Fruit fly (Drosophila melanogaster): ENCODE results near the gene bowl.

The bowl gene

DNA sequence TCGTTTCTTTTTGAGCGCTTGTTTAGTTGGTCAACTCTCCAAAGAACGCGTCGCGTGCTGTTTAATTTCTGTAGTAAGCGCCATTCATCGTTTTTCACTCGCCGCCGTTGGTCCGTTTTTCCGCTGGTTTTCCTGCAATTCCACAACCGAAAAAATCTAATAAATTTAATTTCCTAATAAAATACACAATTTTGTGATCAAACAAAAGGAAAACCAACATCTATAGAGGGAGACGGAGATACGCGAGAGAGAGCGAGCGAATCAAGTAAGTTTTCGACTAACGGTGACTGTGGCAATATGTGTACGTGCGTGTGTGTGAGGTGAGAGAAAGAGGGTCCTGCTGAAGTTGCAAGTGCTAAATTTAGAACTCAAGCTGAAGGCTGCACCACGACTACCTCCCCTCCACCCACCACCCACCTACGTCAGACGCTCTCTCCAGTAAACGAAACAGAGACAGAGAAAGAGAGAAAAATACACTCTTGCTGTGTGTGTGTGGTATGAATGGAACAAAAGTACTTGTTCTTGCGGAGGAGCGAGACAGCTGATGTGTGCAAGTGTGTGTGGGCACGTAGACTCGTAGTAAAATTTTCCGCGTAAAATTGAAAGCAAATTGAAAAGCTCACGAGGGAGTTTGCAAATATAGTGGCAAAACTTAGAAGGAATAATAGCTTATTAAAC, 32.1 kb downstream of the bowl start, which contains the start of gene Reph (continued):
- no peak for TF ChIP-seq Dek (tag; optimal IDR thresholded peaks at IDR 0.05)
- peak; percentile 59 for TF ChIP-seq cwo (GFP tag; optimal IDR thresholded peaks at IDR 0.05)
- TF ChIP-seq pb (GFP tag; optimal IDR thresholded peaks at IDR 0.05) = no peak
- TF ChIP-seq CG6654 (GFP tag; optimal IDR thresholded peaks at IDR 0.05) = no peak
- no peak for TF ChIP-seq org-1 (GFP tag; optimal IDR thresholded peaks at IDR 0.05)
- TF ChIP-seq dm (GFP tag; optimal IDR thresholded peaks at IDR 0.05) = no peak
- no peak for TF ChIP-seq Sry-β (GFP tag; optimal IDR thresholded peaks at IDR 0.05)
- TF ChIP-seq CG9817 (tag; optimal IDR thresholded peaks at IDR 0.05) = no peak
- no peak for TF ChIP-seq sim (GFP tag; IDR thresholded peaks at IDR 0.05)
- peak; percentile 45 for TF ChIP-seq pfk (GFP tag; optimal IDR thresholded peaks at IDR 0.05)
- peak; percentile 27 for TF ChIP-seq nerfin-1 (tag; optimal IDR thresholded peaks at IDR 0.05)
- TF ChIP-seq MBD-R2 (GFP tag; IDR thresholded peaks at IDR 0.05) = peak; percentile 23; the same call in 1 of the 2 replicates
- no peak for TF ChIP-seq CG4820 (GFP tag; optimal IDR thresholded peaks at IDR 0.05)
- no peak for TF ChIP-seq CG13123 (GFP tag; optimal IDR thresholded peaks at IDR 0.05)
- TF ChIP-seq Fer2 (tag; optimal IDR thresholded peaks at IDR 0.05) = no peak
- TF ChIP-seq fru (optimal IDR thresholded peaks at IDR 0.05) = no peak
- peak; percentile 45; the same call in 1 of the 2 replicates for TF ChIP-seq CG32532 (GFP tag; IDR thresholded peaks at IDR 0.05)
- peak; percentile 54 for TF ChIP-seq Rfx (GFP tag; IDR thresholded peaks at IDR 0.05)
- TF ChIP-seq CG1529 (GFP tag; optimal IDR thresholded peaks at IDR 0.05) = no peak
- TF ChIP-seq CG12942 (GFP tag; optimal IDR thresholded peaks at IDR 0.05) = no peak
- no peak for TF ChIP-seq CG17568 (GFP tag; optimal IDR thresholded peaks at IDR 0.05)
- no peak for TF ChIP-seq salm (tag; optimal IDR thresholded peaks at IDR 0.05)
- TF ChIP-seq Oli (tag; optimal IDR thresholded peaks at IDR 0.05) = no peak
- no peak for TF ChIP-seq E2f1 (GFP tag; IDR thresholded peaks at IDR 0.05)
- TF ChIP-seq CG2712 (tag; optimal IDR thresholded peaks at IDR 0.05) = no peak
- no peak for TF ChIP-seq CG43689 (GFP tag; IDR thresholded peaks at IDR 0.05)
- no peak for TF ChIP-seq CG10366 (GFP tag; IDR thresholded peaks at IDR 0.05)
- 0 out of 2 replicates have a peak, but pooled peaks have one; percentile 34 for TF ChIP-seq hbn (GFP tag; IDR thresholded peaks at IDR 0.05; ENCODE audit: partially characterized antibody)
- no peak for TF ChIP-seq insv (GFP tag; optimal IDR thresholded peaks at IDR 0.05)
- TF ChIP-seq Adf1 (GFP tag; IDR thresholded peaks at IDR 0.05) = peak; percentile 68; the same call in 1 of the 2 replicates
- peak; percentile 26 for TF ChIP-seq sd (tag; optimal IDR thresholded peaks at IDR 0.05)
- TF ChIP-seq Hr3 (GFP tag; optimal IDR thresholded peaks at IDR 0.05) = no peak
- TF ChIP-seq CG10431 (GFP tag; optimal IDR thresholded peaks at IDR 0.05) = no peak
- TF ChIP-seq CG6272 (GFP tag; IDR thresholded peaks at IDR 0.05) = no peak
- no peak for TF ChIP-seq ftz-f1 (GFP tag; optimal IDR thresholded peaks at IDR 0.05)
- TF ChIP-seq phol (tag; optimal IDR thresholded peaks at IDR 0.05) = no peak
- no peak for TF ChIP-seq CG12744 (GFP tag; optimal IDR thresholded peaks at IDR 0.05)
- TF ChIP-seq PHDP (tag; optimal IDR thresholded peaks at IDR 0.05) = no peak
- TF ChIP-seq Asciz (GFP tag; optimal IDR thresholded peaks at IDR 0.05) = no peak
- no peak for TF ChIP-seq pum (GFP tag; optimal IDR thresholded peaks at IDR 0.05)
- TF ChIP-seq CG6813 (GFP tag; optimal IDR thresholded peaks at IDR 0.05) = peak; percentile 22
- TF ChIP-seq lilli (GFP tag; optimal IDR thresholded peaks at IDR 0.05) = no peak
- TF ChIP-seq CG32772 (GFP tag; IDR thresholded peaks at IDR 0.05) = no peak
- TF ChIP-seq CG8924 (tag; optimal IDR thresholded peaks at IDR 0.05) = no peak
- TF ChIP-seq chn (GFP tag; optimal IDR thresholded peaks at IDR 0.05) = peak; percentile 57
- TF ChIP-seq grau (tag; optimal IDR thresholded peaks at IDR 0.05) = no peak
- TF ChIP-seq CG10321 (GFP tag; IDR thresholded peaks at IDR 0.05) = peak; percentile 87
- no peak; the same call in 1 of the 2 replicates for TF ChIP-seq lmd (GFP tag; IDR thresholded peaks at IDR 0.05)
- no peak for TF ChIP-seq Sox100B (GFP tag; optimal IDR thresholded peaks at IDR 0.05)
- no peak for TF ChIP-seq CHES-1-like (GFP tag; optimal IDR thresholded peaks at IDR 0.05)
- no peak for TF ChIP-seq stwl (tag; optimal IDR thresholded peaks at IDR 0.05)

All from whole organism, embryonic.